Fruit fly (Drosophila melanogaster) Kc167 (cell line): ENCODE results near the gene CG32086.

Source experiments
- Sin3A ChIP-seq: fragments of >200 bp; optimal IDR thresholded peaks from 2 replicates; lab custom pipeline; 2018; ENCODE audit warnings: missing external identifiers
- ttk ChIP-seq: sonication (Bioruptor generic); optimal IDR thresholded peaks from 2 replicates; lab custom pipeline; 2017; ENCODE audit warnings: missing external identifiers

dm6 chr3L:11587720-11588580 lies 4.1 kb upstream of the CG32086 start, which contains the start of gene rt:
- no peak for TF ChIP-seq ttk (lab: Kevin White, UChicago)
- no peak for TF ChIP-seq Sin3A (lab: Kevin White, UChicago)
